Worm (Caenorhabditis elegans): Measurements from ENCODE around the gene B0507.4.

DNA sequence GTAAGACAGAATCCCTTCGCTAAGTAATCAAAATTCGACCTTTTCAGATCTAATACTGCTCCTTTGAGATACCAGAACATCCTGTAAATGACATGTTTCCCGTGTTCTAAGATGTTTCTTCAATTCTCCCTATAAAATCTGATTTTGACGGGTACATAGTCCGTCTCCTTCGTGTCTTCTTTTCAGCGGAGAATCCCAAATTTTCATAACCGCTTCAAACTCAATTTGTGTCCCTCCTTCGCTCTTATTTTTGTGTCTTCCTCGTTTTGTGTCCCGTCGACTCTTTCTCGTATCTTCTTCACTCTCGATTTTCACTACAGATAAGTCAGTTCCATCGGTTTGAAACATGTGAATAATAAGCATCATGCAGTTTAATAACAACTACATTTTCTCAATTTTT is 38.6 kb upstream of the B0507.4 start, which contains the start of gene glr-5:
- TF ChIP-seq lin-39 (tag; optimal IDR thresholded peaks at IDR 0.05) (no peak), nhr-6 (tag; optimal IDR thresholded peaks at IDR 0.05) (no peak), ceh-82 (tag; optimal IDR thresholded peaks at IDR 0.05) (no peak)

All from whole organism, L2 larva.